Worm (Caenorhabditis elegans): ENCODE measurements around the gene dgk-5.

ce11 chrII:6484876-6485526, 14.1 kb upstream of the dgk-5 start, which contains the start of the genes lido-16 and plpp-1.2:
- TF ChIP-seq nhr-237 (tag; optimal IDR thresholded peaks at IDR 0.05) (no peak), nhr-23 (tag; optimal IDR thresholded peaks at IDR 0.05) (no peak), nhr-11 (tag; optimal IDR thresholded peaks at IDR 0.05) (no peak), nhr-28 (tag; optimal IDR thresholded peaks at IDR 0.05) (no peak), egl-27 (tag; optimal IDR thresholded peaks at IDR 0.05) (no peak)
